Worm (Caenorhabditis elegans) whole organism, L3 larva: ENCODE measurements around the gene fut-2.
A peak's percentile ranks its signal among the peaks of the same experiment; 100 is the strongest.

Experiments used
- R02D3.7 ChIP-seq: fragments of 150-350 bp; optimal IDR thresholded peaks from 2 replicates; lab custom pipeline; 2014; ENCODE audit warnings: missing biosample characterization, missing genetic modification characterization
- ZK546.5 ChIP-seq: sonication (generic microtip); optimal IDR thresholded peaks from 2 replicates; lab custom pipeline; 2017; ENCODE audit warnings: missing biosample characterization, missing genetic modification characterization
- ama-1 ChIP-seq: fragments of 150-350 bp; optimal IDR thresholded peaks from 2 replicates; lab custom pipeline; 2018
- ceh-16 ChIP-seq: sonication (generic microtip); optimal IDR thresholded peaks from 2 replicates; lab custom pipeline; 2017; ENCODE audit warnings: missing biosample characterization, missing genetic modification characterization
- ceh-9 ChIP-seq: sonication (generic microtip); optimal IDR thresholded peaks from 2 replicates; lab custom pipeline; 2018; ENCODE audit warnings: missing biosample characterization, missing genetic modification characterization
- daf-12 ChIP-seq: fragments of 150-350 bp; optimal IDR thresholded peaks from 2 replicates; lab custom pipeline; 2014; ENCODE audit warnings: missing biosample characterization, missing genetic modification reagents, missing genetic modification characterization
- elt-1 ChIP-seq: fragments of 150-350 bp; optimal IDR thresholded peaks from 2 replicates; lab custom pipeline; 2014; ENCODE audit warnings: missing biosample characterization, missing genetic modification characterization
- elt-2 ChIP-seq: sonication (generic microtip); optimal IDR thresholded peaks from 2 replicates; lab custom pipeline; 2016; ENCODE audit warnings: missing genetic modification reagents, mild to moderate bottlenecking, missing genetic modification characterization, missing compliant biosample characterization
- elt-3 ChIP-seq, 3 experiments: fragments of 150-350 bp in 1 of 3; sonication (generic microtip) in 2 of 3; optimal IDR thresholded peaks; 2 replicates in 2 of 3; 4 replicates in 1 of 3; lab custom pipeline; 2014 to 2017; ENCODE audit warnings: missing biosample characterization in 3 of 3, missing genetic modification characterization in 3 of 3
- eor-1 ChIP-seq, 2 experiments: fragments of 150-350 bp; optimal IDR thresholded peaks; 2 replicates each; lab custom pipeline; 2014 to 2018; ENCODE audit warnings: missing biosample characterization in 2 of 2, missing genetic modification characterization in 2 of 2
- fkh-10 ChIP-seq: sonication (generic microtip); optimal IDR thresholded peaks from 2 replicates; lab custom pipeline; 2017; ENCODE audit warnings: missing biosample characterization, missing genetic modification reagents, missing genetic modification characterization
- fkh-2 ChIP-seq: fragments of 150-350 bp; optimal IDR thresholded peaks from 2 replicates; lab custom pipeline; 2014; ENCODE audit warnings: missing biosample characterization, missing genetic modification reagents, missing genetic modification characterization
- fos-1 ChIP-seq: fragments of 150-350 bp; optimal IDR thresholded peaks from 2 replicates; lab custom pipeline; 2014; ENCODE audit warnings: missing biosample characterization, missing genetic modification characterization
- hmg-11 ChIP-seq: sonication (generic microtip); optimal IDR thresholded peaks from 2 replicates; lab custom pipeline; 2016; ENCODE audit warnings: missing genetic modification characterization, missing compliant biosample characterization
- jun-1 ChIP-seq: fragments of 150-350 bp; optimal IDR thresholded peaks from 2 replicates; lab custom pipeline; 2014; ENCODE audit warnings: missing biosample characterization, missing genetic modification reagents, missing genetic modification characterization
- lin-15B ChIP-seq: fragments of 150-350 bp; optimal IDR thresholded peaks from 2 replicates; lab custom pipeline; 2014; ENCODE audit warnings: missing biosample characterization, missing genetic modification characterization
- lsy-12 ChIP-seq: sonication (generic microtip); optimal IDR thresholded peaks from 2 replicates; lab custom pipeline; 2016; ENCODE audit warnings: mild to moderate bottlenecking, missing genetic modification characterization, missing compliant biosample characterization
- mml-1 ChIP-seq: fragments of 150-350 bp; sonication (generic microtip); optimal IDR thresholded peaks from 3 replicates; lab custom pipeline; 2014; ENCODE audit warnings: missing biosample characterization, missing genetic modification characterization
- nhr-11 ChIP-seq: fragments of 150-350 bp; optimal IDR thresholded peaks from 2 replicates; lab custom pipeline; 2014; ENCODE audit warnings: missing biosample characterization, missing genetic modification characterization
- nhr-12 ChIP-seq: fragments of 150-350 bp; optimal IDR thresholded peaks from 2 replicates; lab custom pipeline; 2014; ENCODE audit warnings: missing biosample characterization, missing genetic modification characterization
- nhr-23 ChIP-seq: fragments of 150-350 bp; optimal IDR thresholded peaks from 2 replicates; lab custom pipeline; 2014; ENCODE audit warnings: missing biosample characterization, missing genetic modification reagents, missing genetic modification characterization
- nhr-237 ChIP-seq: fragments of 150-350 bp; optimal IDR thresholded peaks from 2 replicates; lab custom pipeline; 2014; ENCODE audit warnings: missing biosample characterization, missing genetic modification characterization
- nhr-25 ChIP-seq: sonication (generic microtip); optimal IDR thresholded peaks from 2 replicates; lab custom pipeline; 2017; ENCODE audit warnings: missing biosample characterization, missing genetic modification characterization
- nhr-28 ChIP-seq: fragments of 150-350 bp; optimal IDR thresholded peaks from 2 replicates; lab custom pipeline; 2014; ENCODE audit warnings: missing biosample characterization, missing genetic modification characterization
- nhr-43 ChIP-seq: sonication (generic microtip); optimal IDR thresholded peaks from 2 replicates; lab custom pipeline; 2016; ENCODE audit warnings: mild to moderate bottlenecking, missing genetic modification characterization, missing compliant biosample characterization; ENCODE audit not compliant: poor library complexity, severe bottlenecking
- nhr-67 ChIP-seq: fragments of 150-350 bp; optimal IDR thresholded peaks from 2 replicates; lab custom pipeline; 2014; ENCODE audit warnings: missing biosample characterization, missing genetic modification characterization
- nhr-77 ChIP-seq: fragments of 150-350 bp; optimal IDR thresholded peaks from 2 replicates; lab custom pipeline; 2014; ENCODE audit warnings: missing biosample characterization, missing genetic modification characterization
- pha-4 ChIP-seq: fragments of 150-350 bp; optimal IDR thresholded peaks from 2 replicates; lab custom pipeline; 2014; ENCODE audit warnings: missing biosample characterization, missing genetic modification reagents, missing genetic modification characterization
- pqm-1 ChIP-seq: fragments of 150-350 bp; optimal IDR thresholded peaks from 2 replicates; lab custom pipeline; 2017; ENCODE audit warnings: missing biosample characterization, missing genetic modification characterization, inconsistent platforms
- sea-2 ChIP-seq: fragments of 150-350 bp; sonication (generic microtip); optimal IDR thresholded peaks from 4 replicates; lab custom pipeline; 2014; ENCODE audit warnings: missing biosample characterization, missing genetic modification reagents, missing genetic modification characterization
- skn-1 ChIP-seq: fragments of 150-350 bp; optimal IDR thresholded peaks from 2 replicates; lab custom pipeline; 2014; ENCODE audit warnings: missing biosample characterization, missing genetic modification characterization
- tbx-2 ChIP-seq: sonication (generic microtip); optimal IDR thresholded peaks from 2 replicates; lab custom pipeline; 2016; ENCODE audit warnings: mild to moderate bottlenecking, missing genetic modification characterization, missing compliant biosample characterization
- unc-39 ChIP-seq: sonication (generic microtip); optimal IDR thresholded peaks from 4 replicates; lab custom pipeline; 2017; ENCODE audit warnings: missing biosample characterization, missing genetic modification characterization
- unc-62 ChIP-seq: fragments of 150-350 bp; sonication (generic microtip); optimal IDR thresholded peaks from 4 replicates; lab custom pipeline; 2014; ENCODE audit warnings: missing biosample characterization, missing genetic modification reagents, missing genetic modification characterization
- zag-1 ChIP-seq: fragments of 150-350 bp; optimal IDR thresholded peaks from 2 replicates; lab custom pipeline; 2014; ENCODE audit warnings: missing biosample characterization, missing genetic modification characterization
- ztf-11 ChIP-seq: fragments of 150-350 bp; optimal IDR thresholded peaks from 2 replicates; lab custom pipeline; 2014; ENCODE audit warnings: missing biosample characterization, missing genetic modification characterization
- ztf-4 ChIP-seq: fragments of 150-350 bp; optimal IDR thresholded peaks from 2 replicates; lab custom pipeline; 2014; ENCODE audit warnings: missing biosample characterization, missing genetic modification characterization

The fut-2 gene

DNA sequence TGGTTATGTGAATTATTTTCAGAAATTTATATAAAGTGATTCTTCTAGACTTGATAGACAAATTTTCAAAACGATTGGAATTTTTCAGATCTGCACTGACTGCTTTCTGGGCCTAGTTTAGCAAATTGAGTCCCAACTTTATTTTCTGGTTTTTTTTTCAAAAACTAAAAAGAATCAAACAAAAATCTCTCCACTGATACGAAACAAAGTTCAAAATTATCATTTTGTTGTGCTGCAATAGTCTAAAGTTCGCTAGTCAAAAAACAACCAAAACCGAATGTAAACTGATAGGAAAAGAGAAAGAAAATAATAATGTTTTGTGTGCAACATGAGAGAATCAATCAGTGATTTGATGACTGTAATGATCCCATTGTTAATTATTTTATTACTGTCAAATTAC, 25.8 kb downstream of the fut-2 start, which contains the start of gene lipl-4:
lipl-4 (plus strand) TSS at position 301 of the 400 bp plus-strand sequence.
- TF ChIP-seq nhr-12 (tag; lab: Kevin White, UChicago) (no peak), elt-2 (no peak), ceh-9 (no peak), pha-4 (tag; lab: Kevin White, UChicago) (peak; percentile 5), elt-3 (tag; optimal IDR thresholded peaks at IDR 0.05; lab: Kevin White, UChicago) (no peak), pqm-1 (tag; lab: Kevin White, UChicago) (peak; percentile 18), ztf-11 (no peak), mml-1 (no peak), fkh-10 (GFP tag; lab: Kevin White, UChicago) (no peak), nhr-237 (tag; lab: Kevin White, UChicago) (no peak), nhr-77 (no peak), eor-1 (tag; optimal IDR thresholded peaks at IDR 0.05; lab: Kevin White, UChicago) (no peak), nhr-11 (tag; lab: Kevin White, UChicago) (no peak), daf-12 (tag; lab: Kevin White, UChicago) (no peak)

DNA sequence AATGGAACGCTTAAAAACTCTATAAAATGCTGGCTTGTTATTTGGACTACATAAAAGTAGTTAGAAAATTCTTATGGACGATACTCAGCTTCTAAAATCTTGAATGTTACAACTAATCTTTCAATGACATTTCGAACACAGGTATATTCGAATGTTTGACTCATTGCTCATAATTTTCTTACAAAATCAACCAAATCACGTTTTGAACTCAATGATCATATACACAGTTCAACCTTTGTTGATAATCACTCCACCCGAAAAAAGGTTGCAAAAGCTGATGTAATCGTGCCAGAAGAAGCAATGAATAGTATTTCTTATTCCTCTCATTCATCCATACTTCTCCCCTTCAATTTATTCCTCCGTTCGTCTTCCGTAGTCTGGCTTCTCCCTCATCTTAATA, 26.5 kb downstream of the fut-2 start, which contains the start of gene K04A8.20:
K04A8.20 (plus strand) TSS at position 301 of the 400 bp plus-strand sequence.
- TF ChIP-seq tbx-2 (tag; lab: Kevin White, UChicago), result no peak

- no peak for TF ChIP-seq nhr-11 (tag; lab: Kevin White, UChicago)
- TF ChIP-seq ama-1 (lab: Kevin White, UChicago), result no peak
- no peak for TF ChIP-seq nhr-25 (tag; lab: Kevin White, UChicago)
- TF ChIP-seq unc-62, result no peak
- no peak for TF ChIP-seq fkh-10 (GFP tag; lab: Kevin White, UChicago)
- no peak for TF ChIP-seq nhr-67 (tag; lab: Kevin White, UChicago)
- no peak for TF ChIP-seq ZK546.5
Measured at ce11 chrV:6548309-6548708, 27.4 kb downstream of the fut-2 start.

DNA sequence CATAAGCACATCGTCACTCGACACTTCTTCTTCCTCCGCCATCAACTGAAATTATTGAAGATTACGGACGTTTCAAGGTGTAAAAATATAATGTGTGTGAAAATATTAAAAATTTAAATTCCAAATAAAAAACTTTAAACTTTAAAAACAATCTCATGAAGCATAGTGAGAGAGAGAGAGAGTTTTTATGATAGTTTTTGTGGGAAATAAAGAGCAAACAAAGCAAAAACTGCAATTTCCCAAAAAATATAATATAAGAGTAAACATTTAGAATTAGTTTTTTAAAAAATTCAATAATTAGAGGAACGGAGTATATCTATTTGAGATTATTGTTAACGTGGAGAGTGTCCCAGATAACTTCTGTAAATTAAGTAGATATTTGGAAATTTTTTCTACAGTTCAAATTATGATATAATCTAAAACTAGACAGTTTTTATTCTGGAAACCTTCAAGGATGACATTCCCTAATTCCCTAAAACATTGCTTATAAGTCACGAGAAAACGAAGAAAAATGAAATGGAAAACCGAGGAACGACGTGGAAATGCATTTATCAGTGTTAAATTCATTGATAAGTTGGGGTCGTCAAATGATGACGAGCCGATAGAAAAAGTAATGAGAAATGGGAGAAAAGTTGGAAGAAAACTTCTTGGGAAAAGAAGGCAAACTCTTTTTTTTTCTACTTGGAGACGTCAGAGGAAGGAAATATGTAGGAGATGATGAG, 29.1 kb downstream of the fut-2 start, which contains the start of gene dre-1:
dre-1 (minus strand) TSS at position 51 of the 722 bp plus-strand sequence.
- TF ChIP-seq elt-2 (peak; percentile 67), pha-4 (tag; lab: Kevin White, UChicago) (peak; percentile 3), R02D3.7 (tag; lab: Kevin White, UChicago) (no peak), nhr-77 (no peak)

DNA sequence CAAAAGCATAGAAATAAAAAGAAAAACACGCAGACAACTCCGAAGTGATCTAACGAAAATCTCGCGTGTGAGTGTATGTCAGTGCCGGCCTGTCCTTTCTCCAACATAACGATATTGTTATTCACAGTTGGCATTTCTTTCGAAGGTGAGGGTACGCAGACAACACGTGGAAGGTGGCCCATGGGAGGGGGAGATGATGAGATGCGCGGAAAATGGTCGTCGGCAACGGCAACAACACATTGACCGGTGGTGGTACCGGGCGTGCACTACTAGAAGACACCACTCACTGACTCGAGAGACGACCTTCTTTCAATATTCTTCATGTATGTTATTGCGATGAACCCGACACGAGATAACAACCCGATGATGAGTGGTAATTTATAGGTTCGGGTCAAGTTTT, 30.7 kb downstream of the fut-2 start:
- TF ChIP-seq elt-3 (tag; optimal IDR thresholded peaks at IDR 0.05; lab: Kevin White, UChicago) (no peak), nhr-23 (tag; lab: Kevin White, UChicago) (peak; percentile 6), skn-1 (tag; lab: Kevin White, UChicago) (no peak), nhr-25 (tag; lab: Kevin White, UChicago) (peak; percentile 41), lsy-12 (tag; lab: Kevin White, UChicago) (peak; percentile 9)
- TF ChIP-seq, all 47 proteins: peak for 3

ce11 chrV:6541875-6542274, 33.8 kb downstream of the fut-2 start:
- TF ChIP-seq elt-1, result no peak
- peak; percentile 84 for TF ChIP-seq nhr-23 (tag; lab: Kevin White, UChicago)
- TF ChIP-seq nhr-67 (tag; lab: Kevin White, UChicago), result no peak
- TF ChIP-seq ama-1 (lab: Kevin White, UChicago), result peak; percentile 14
- peak; percentile 65 for TF ChIP-seq nhr-25 (tag; lab: Kevin White, UChicago)
- TF ChIP-seq nhr-43 (tag; lab: Kevin White, UChicago), result peak; percentile 51
- TF ChIP-seq nhr-12 (tag; lab: Kevin White, UChicago), result no peak
- TF ChIP-seq, all 47 proteins: peak for 4

ce11 chrV:6538323-6538722, 37.4 kb downstream of the fut-2 start:
- TF ChIP-seq nhr-237 (tag; lab: Kevin White, UChicago) (no peak), jun-1 (no peak), sea-2 (no peak), elt-1 (no peak), unc-39 (tag; lab: Kevin White, UChicago) (no peak), lin-15B (no peak), ztf-11 (no peak), nhr-23 (tag; lab: Kevin White, UChicago) (peak; percentile 3), fos-1 (tag; lab: Kevin White, UChicago) (no peak), pha-4 (tag; lab: Kevin White, UChicago) (peak; percentile 42), ama-1 (lab: Kevin White, UChicago) (peak; percentile 38), nhr-11 (tag; lab: Kevin White, UChicago) (no peak), nhr-43 (tag; lab: Kevin White, UChicago) (no peak), elt-2 (no peak), nhr-28 (no peak), R02D3.7 (tag; lab: Kevin White, UChicago) (no peak), nhr-25 (tag; lab: Kevin White, UChicago) (no peak), unc-62 (no peak), fkh-2 (tag; lab: Kevin White, UChicago) (no peak), hmg-11 (peak; percentile 68), nhr-77 (no peak), tbx-2 (tag; lab: Kevin White, UChicago) (no peak), ztf-4 (tag; lab: Kevin White, UChicago) (no peak), ceh-16 (tag; lab: Kevin White, UChicago) (no peak), zag-1 (tag; lab: Kevin White, UChicago) (no peak)
